Worm (Caenorhabditis elegans) whole organism, late embryonic: ENCODE data around the gene sra-11.

Experiments used
- ceh-31 ChIP-seq: sonication (generic microtip); optimal IDR thresholded peaks from 2 replicates; lab custom pipeline; 2016; ENCODE audit warnings: missing genetic modification characterization, missing compliant biosample characterization
- ceh-45 ChIP-seq: fragments of 200-800 bp; sonication (Bioruptor generic); IDR thresholded peaks from 2 replicates; pipeline ENCODE4 v1.3.6; 2022; ENCODE audit warnings: missing genetic modification reagents, missing genetic modification characterization, missing compliant biosample characterization
- ceh-9 ChIP-seq: sonication (generic microtip); optimal IDR thresholded peaks from 2 replicates; lab custom pipeline; 2016; ENCODE audit warnings: mild to moderate bottlenecking, missing genetic modification characterization, inconsistent platforms, missing compliant biosample characterization
- elt-4 ChIP-seq: sonication (generic microtip); optimal IDR thresholded peaks from 2 replicates; lab custom pipeline; 2016; ENCODE audit warnings: missing genetic modification characterization, missing compliant biosample characterization
- fkh-10 ChIP-seq: fragments of 150-350 bp; optimal IDR thresholded peaks from 2 replicates; lab custom pipeline; 2014; ENCODE audit warnings: missing biosample characterization, missing genetic modification reagents, missing genetic modification characterization
- hlh-8 ChIP-seq: sonication (generic microtip); optimal IDR thresholded peaks from 2 replicates; lab custom pipeline; 2016; ENCODE audit warnings: missing genotype, missing genetic modification characterization, missing compliant biosample characterization
- unc-3 ChIP-seq, 2 experiments: fragments of 200-800 bp in 1 of 2; sonication (Bioruptor generic) in 1 of 2; sonication (generic microtip) in 1 of 2; conservative IDR thresholded peaks in 1 of 2; optimal IDR thresholded peaks in 1 of 2; 2 replicates each; pipeline versions ENCODE4 v1.3.6 to Lab custom; 2016 to 2022; ENCODE audit warnings: missing compliant biosample characterization in 2 of 2, missing genetic modification characterization in 2 of 2, missing genetic modification reagents in 1 of 2

- TF ChIP-seq unc-3 (GFP tag; conservative IDR thresholded peaks at IDR 0.05; lab: Robert Waterston, UW) (no peak), unc-3 (tag; optimal IDR thresholded peaks at IDR 0.05; lab: Kevin White, UChicago) (no peak), ceh-9 (tag; lab: Kevin White, UChicago) (no peak), ceh-31 (tag; lab: Kevin White, UChicago) (no peak), elt-4 (no peak), hlh-8 (no peak), ceh-45 (no peak), fkh-10 (GFP tag; lab: Kevin White, UChicago) (no peak)
Observed at ce11 chrII:10932305-10932704, 22.2 kb upstream of the sra-11 start.
